Worm (Caenorhabditis elegans) whole organism, L2 larva: ENCODE measurements around the gene R03G8.1.
A peak's percentile ranks its signal among the peaks of the same experiment; 100 is the strongest.

ENCODE experiments used
- aly-2 ChIP-seq: fragments of 150-350 bp; optimal IDR thresholded peaks from 2 replicates; lab custom pipeline; 2014; ENCODE audit warnings: missing biosample characterization, missing genetic modification characterization
- blmp-1 ChIP-seq: sonication (generic microtip); optimal IDR thresholded peaks from 2 replicates; lab custom pipeline; 2017; ENCODE audit warnings: missing genetic modification characterization, mild to moderate bottlenecking, missing compliant biosample characterization, antibody characterized with exemption, moderate library complexity; ENCODE audit not compliant: insufficient read depth
- egl-27 ChIP-seq: sonication (generic microtip); optimal IDR thresholded peaks from 3 replicates; lab custom pipeline; 2017; ENCODE audit warnings: missing biosample characterization, missing genetic modification reagents, missing genetic modification characterization
- elt-3 ChIP-seq: sonication (generic microtip); optimal IDR thresholded peaks from 2 replicates; lab custom pipeline; 2017; ENCODE audit warnings: missing biosample characterization, missing genetic modification characterization
- lsy-2 ChIP-seq, 2 experiments: fragments of 150-350 bp in 1 of 2; sonication (generic microtip) in 1 of 2; optimal IDR thresholded peaks; 2 replicates each; lab custom pipeline; 2014 to 2017; ENCODE audit warnings: missing biosample characterization in 2 of 2, missing genetic modification characterization in 2 of 2
- mab-5 ChIP-seq: fragments of 150-350 bp; optimal IDR thresholded peaks from 2 replicates; lab custom pipeline; 2014; ENCODE audit warnings: missing biosample characterization, missing genetic modification characterization
- mbf-1 ChIP-seq: sonication (generic microtip); optimal IDR thresholded peaks from 2 replicates; lab custom pipeline; 2017; ENCODE audit warnings: missing biosample characterization, missing genetic modification characterization
- mdl-1 ChIP-seq, 2 experiments: fragments of 150-350 bp in 1 of 2; sonication (generic microtip) in 1 of 2; optimal IDR thresholded peaks; 2 replicates each; lab custom pipeline; 2017; ENCODE audit warnings: missing biosample characterization in 2 of 2, missing genetic modification characterization in 2 of 2
- nhr-10 ChIP-seq: sonication (generic microtip); optimal IDR thresholded peaks from 2 replicates; lab custom pipeline; 2017; ENCODE audit warnings: missing biosample characterization, missing genetic modification characterization
- nhr-11 ChIP-seq: fragments of 150-350 bp; optimal IDR thresholded peaks from 2 replicates; lab custom pipeline; 2014; ENCODE audit warnings: missing biosample characterization, missing genetic modification characterization
- peb-1 ChIP-seq: fragments of 150-350 bp; optimal IDR thresholded peaks from 2 replicates; lab custom pipeline; 2014; ENCODE audit warnings: missing biosample characterization, missing genetic modification characterization
- snpc-4 ChIP-seq: fragments of 150-350 bp; optimal IDR thresholded peaks from 2 replicates; lab custom pipeline; 2014; ENCODE audit warnings: missing biosample characterization, missing genetic modification characterization
- unc-39 ChIP-seq: fragments of 150-350 bp; optimal IDR thresholded peaks from 2 replicates; lab custom pipeline; 2014; ENCODE audit warnings: missing biosample characterization, missing genetic modification characterization
- ztf-4 ChIP-seq: fragments of 150-350 bp; optimal IDR thresholded peaks from 2 replicates; lab custom pipeline; 2014; ENCODE audit warnings: missing biosample characterization, missing genetic modification characterization

ce11 chrX:13113457-13113856 is 29.1 kb downstream of the R03G8.1 start, which contains the start of gene F17H10.2:
- no peak for TF ChIP-seq ztf-4
- no peak for TF ChIP-seq elt-3
- peak in 1 of 2 experiments; percentile 32 for TF ChIP-seq mdl-1 (tag; optimal IDR thresholded peaks at IDR 0.05; lab: Kevin White, UChicago)
- no peak for TF ChIP-seq nhr-11 (tag; lab: Kevin White, UChicago)
- no peak for TF ChIP-seq snpc-4 (tag; lab: Kevin White, UChicago)
- TF ChIP-seq blmp-1 (tag; lab: Kevin White, UChicago) = peak; percentile 88
- no peak for TF ChIP-seq lsy-2 (tag; optimal IDR thresholded peaks at IDR 0.05; lab: Kevin White, UChicago)
- no peak for TF ChIP-seq peb-1
- no peak for TF ChIP-seq aly-2
- TF ChIP-seq nhr-10 (tag; lab: Kevin White, UChicago) = no peak
- TF ChIP-seq unc-39 (tag; lab: Kevin White, UChicago) = no peak
- no peak for TF ChIP-seq mbf-1 (tag; lab: Kevin White, UChicago)
- no peak for TF ChIP-seq mab-5
- TF ChIP-seq egl-27 (tag; lab: Kevin White, UChicago) = no peak
